Worm (Caenorhabditis elegans): ENCODE measurements around the gene pitr-5.

Gene pitr-5

DNA sequence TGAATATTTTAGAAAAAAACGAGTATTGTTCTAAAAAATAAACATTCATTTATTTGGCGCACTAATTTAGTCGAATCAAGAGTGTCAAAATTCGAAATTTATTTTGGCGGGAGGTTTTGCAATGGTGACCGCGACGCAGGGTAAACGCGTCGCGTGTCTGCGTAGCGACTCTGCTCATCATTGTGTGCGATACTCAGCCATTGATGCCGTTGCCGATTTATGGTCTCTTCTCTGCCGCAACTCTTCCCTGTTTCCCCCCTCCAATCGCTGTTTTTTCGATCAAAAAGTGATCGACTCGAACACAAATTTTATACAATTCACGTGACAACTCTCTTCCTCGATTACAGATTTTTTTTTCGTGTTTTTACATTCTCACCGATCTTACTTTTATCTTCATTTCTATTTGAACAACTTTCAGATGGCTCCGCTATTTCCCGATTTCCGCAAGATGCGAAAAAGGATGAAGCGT is 11.9 kb downstream of the pitr-5 start, which contains the start of gene F09G2.2:
Gene F09G2.2, plus strand, starts transcription at position 419 of the 469 bp plus-strand sequence.
- TF ChIP-seq tra-4 (tag; optimal IDR thresholded peaks at IDR 0.05) (no peak), ets-7 (tag; optimal IDR thresholded peaks at IDR 0.05) (no peak), scrt-1 (GFP tag; IDR thresholded peaks at IDR 0.05) (no peak), ceh-36 (tag; optimal IDR thresholded peaks at IDR 0.05) (no peak), hmbx-1 (tag; optimal IDR thresholded peaks at IDR 0.05) (no peak), F13C5.2 (tag; optimal IDR thresholded peaks at IDR 0.05) (peak; percentile 59), pes-1 (GFP tag; IDR thresholded peaks at IDR 0.05) (no peak), tbx-37 (GFP tag; conservative IDR thresholded peaks at IDR 0.05) (no peak), tbx-11 (GFP tag; IDR thresholded peaks at IDR 0.05) (no peak), flt-1 (GFP tag; IDR thresholded peaks at IDR 0.05) (0 out of 2 replicates have a peak, but pooled peaks have one; percentile 12), hnd-1 (tag; optimal IDR thresholded peaks at IDR 0.05) (no peak), hmg-4 (GFP tag; optimal IDR thresholded peaks at IDR 0.05) (peak; percentile 19), ceh-13 (GFP tag; optimal IDR thresholded peaks at IDR 0.05) (no peak), B0310.2 (tag; optimal IDR thresholded peaks at IDR 0.05) (no peak), aly-1 (tag; optimal IDR thresholded peaks at IDR 0.05) (no peak)

DNA sequence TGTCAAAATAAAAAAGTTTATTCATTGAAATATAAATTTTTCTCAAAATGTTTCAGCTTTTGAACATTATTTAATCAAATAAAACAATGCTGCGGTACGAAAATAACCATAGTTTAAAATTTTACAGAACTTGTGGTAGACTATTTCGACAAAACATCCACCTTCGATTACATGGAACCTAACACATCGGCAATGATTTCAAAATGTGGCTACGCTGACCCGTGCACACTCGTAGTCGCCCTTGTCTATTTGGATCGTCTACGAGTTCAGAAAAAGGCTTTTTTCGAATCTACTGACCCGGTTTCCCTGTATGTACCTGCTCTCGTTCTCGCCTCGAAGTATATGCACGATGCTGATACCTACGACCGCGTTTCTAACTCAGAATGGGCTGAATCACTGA is 12.4 kb downstream of the pitr-5 start:
- TF ChIP-seq pes-1 (GFP tag; IDR thresholded peaks at IDR 0.05) (no peak), F13C5.2 (tag; optimal IDR thresholded peaks at IDR 0.05) (no peak), hmg-4 (GFP tag; optimal IDR thresholded peaks at IDR 0.05) (no peak), ceh-36 (tag; optimal IDR thresholded peaks at IDR 0.05) (no peak), ets-7 (tag; optimal IDR thresholded peaks at IDR 0.05) (no peak), sea-1 (GFP tag; conservative IDR thresholded peaks at IDR 0.05) (no peak), B0310.2 (tag; optimal IDR thresholded peaks at IDR 0.05) (no peak), tbx-11 (GFP tag; IDR thresholded peaks at IDR 0.05) (no peak), aly-1 (tag; optimal IDR thresholded peaks at IDR 0.05) (no peak), ceh-13 (GFP tag; optimal IDR thresholded peaks at IDR 0.05) (no peak), hmbx-1 (tag; optimal IDR thresholded peaks at IDR 0.05) (no peak), hnd-1 (tag; optimal IDR thresholded peaks at IDR 0.05) (no peak), scrt-1 (GFP tag; IDR thresholded peaks at IDR 0.05) (no peak), ama-1 (optimal IDR thresholded peaks at IDR 0.05) (no peak), flt-1 (GFP tag; IDR thresholded peaks at IDR 0.05) (no peak), tra-4 (tag; optimal IDR thresholded peaks at IDR 0.05) (no peak), tbx-37 (GFP tag; conservative IDR thresholded peaks at IDR 0.05) (no peak)

DNA sequence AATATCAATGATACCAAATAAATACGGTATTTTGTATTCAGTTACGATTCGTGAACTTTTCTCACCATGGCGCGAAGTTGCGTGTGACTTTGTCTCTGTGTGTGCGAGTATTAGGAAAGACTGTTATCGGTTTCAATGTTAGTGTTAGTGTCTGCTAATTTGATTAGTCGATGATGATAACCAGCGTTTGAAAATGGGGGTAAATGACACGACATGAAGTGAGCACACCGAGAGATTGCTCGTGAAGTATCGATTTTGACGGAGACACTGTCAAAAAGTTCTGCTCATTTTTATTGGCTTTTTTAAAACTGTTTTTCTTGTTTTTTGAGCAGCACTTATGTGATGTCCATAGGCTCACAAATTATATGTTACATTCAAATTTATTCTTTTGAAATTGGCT is 13.8 kb downstream of the pitr-5 start:
- TF ChIP-seq sea-1 (GFP tag; conservative IDR thresholded peaks at IDR 0.05) (no peak), ama-1 (optimal IDR thresholded peaks at IDR 0.05) (peak; percentile 21)

DNA sequence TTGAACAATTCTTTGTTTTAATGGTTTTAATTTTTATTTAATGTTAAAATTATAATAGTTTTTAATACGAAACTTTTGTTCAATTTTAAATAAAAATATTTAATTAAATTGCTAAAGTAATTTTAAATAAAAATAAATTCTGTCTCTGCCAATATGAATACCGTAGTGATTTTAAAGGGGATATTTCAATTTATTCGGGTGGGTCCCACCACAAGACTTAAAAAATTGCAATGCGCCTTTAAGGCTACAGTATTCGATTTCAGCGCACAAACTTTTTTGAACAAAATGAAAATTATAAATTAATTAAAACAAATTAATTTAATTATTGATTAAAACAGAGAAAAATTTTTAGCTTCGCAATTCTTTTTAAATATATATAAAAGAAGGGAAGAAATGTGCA is 14.4 kb downstream of the pitr-5 start:
- no peak for TF ChIP-seq tbx-11 (GFP tag; IDR thresholded peaks at IDR 0.05)
- no peak for TF ChIP-seq sea-1 (GFP tag; conservative IDR thresholded peaks at IDR 0.05)
- TF ChIP-seq scrt-1 (GFP tag; IDR thresholded peaks at IDR 0.05) = no peak
- no peak for TF ChIP-seq ceh-13 (GFP tag; optimal IDR thresholded peaks at IDR 0.05)
- TF ChIP-seq hmg-4 (GFP tag; optimal IDR thresholded peaks at IDR 0.05) = no peak
- TF ChIP-seq F13C5.2 (tag; optimal IDR thresholded peaks at IDR 0.05) = no peak

DNA sequence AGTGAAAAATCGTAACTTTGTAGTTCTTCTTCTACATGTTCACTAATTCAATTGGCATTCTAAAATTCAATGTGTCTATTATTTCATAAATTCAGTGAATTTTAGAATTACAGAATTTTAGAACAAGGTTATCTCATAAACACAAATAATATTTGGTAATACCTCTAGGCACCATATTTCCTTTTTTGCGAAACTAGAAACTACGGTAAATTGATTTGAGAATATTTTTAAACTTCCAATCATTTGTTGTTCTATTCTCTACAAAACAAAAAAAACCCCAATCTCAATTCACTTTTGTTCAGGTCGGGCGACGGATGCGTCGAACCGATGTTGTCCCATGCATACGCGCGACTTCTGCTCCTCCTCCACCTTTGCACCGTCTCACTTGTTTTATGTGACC is 15.3 kb downstream of the pitr-5 start, which contains the start of gene F09G2.1:
Gene F09G2.1, plus strand, starts transcription at position 301 of the 400 bp plus-strand sequence.
- TF ChIP-seq flt-1 (GFP tag; IDR thresholded peaks at IDR 0.05) (no peak), ama-1 (optimal IDR thresholded peaks at IDR 0.05) (no peak), pes-1 (GFP tag; IDR thresholded peaks at IDR 0.05) (no peak), tbx-11 (GFP tag; IDR thresholded peaks at IDR 0.05) (no peak), ceh-36 (tag; optimal IDR thresholded peaks at IDR 0.05) (no peak)

DNA sequence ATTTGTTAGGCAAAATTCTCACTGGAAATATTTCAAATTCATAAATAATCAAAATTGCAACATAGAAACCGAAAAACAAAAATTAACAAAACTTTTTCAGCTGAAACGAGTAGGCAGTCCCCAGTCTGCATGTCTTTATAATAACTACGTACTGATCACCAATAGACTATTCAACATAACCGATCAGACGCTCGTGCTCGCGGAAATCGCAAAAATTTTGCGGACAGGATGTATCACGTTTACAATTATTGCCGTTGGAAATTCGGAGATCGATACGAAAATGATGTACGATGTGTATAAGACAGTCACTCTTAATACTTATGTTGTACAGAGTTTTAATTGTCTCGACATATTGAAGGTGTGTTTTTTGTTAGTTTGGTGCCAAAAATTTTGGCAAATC is 16.7 kb downstream of the pitr-5 start:
- no peak for TF ChIP-seq tbx-11 (GFP tag; IDR thresholded peaks at IDR 0.05)
- TF ChIP-seq scrt-1 (GFP tag; IDR thresholded peaks at IDR 0.05) = no peak
- TF ChIP-seq ceh-36 (tag; optimal IDR thresholded peaks at IDR 0.05) = no peak
- TF ChIP-seq pes-1 (GFP tag; IDR thresholded peaks at IDR 0.05) = no peak
- no peak for TF ChIP-seq ama-1 (optimal IDR thresholded peaks at IDR 0.05)
- TF ChIP-seq tra-4 (tag; optimal IDR thresholded peaks at IDR 0.05) = no peak
- no peak for TF ChIP-seq hmg-4 (GFP tag; optimal IDR thresholded peaks at IDR 0.05)
- TF ChIP-seq tbx-37 (GFP tag; conservative IDR thresholded peaks at IDR 0.05) = no peak
- TF ChIP-seq ets-7 (tag; optimal IDR thresholded peaks at IDR 0.05) = no peak
- TF ChIP-seq ceh-13 (GFP tag; optimal IDR thresholded peaks at IDR 0.05) = no peak
- TF ChIP-seq hnd-1 (tag; optimal IDR thresholded peaks at IDR 0.05) = no peak
- TF ChIP-seq flt-1 (GFP tag; IDR thresholded peaks at IDR 0.05) = no peak
- TF ChIP-seq sea-1 (GFP tag; conservative IDR thresholded peaks at IDR 0.05) = no peak
- no peak for TF ChIP-seq B0310.2 (tag; optimal IDR thresholded peaks at IDR 0.05)
- no peak for TF ChIP-seq F13C5.2 (tag; optimal IDR thresholded peaks at IDR 0.05)
- no peak for TF ChIP-seq hmbx-1 (tag; optimal IDR thresholded peaks at IDR 0.05)
- no peak for TF ChIP-seq aly-1 (tag; optimal IDR thresholded peaks at IDR 0.05)

DNA sequence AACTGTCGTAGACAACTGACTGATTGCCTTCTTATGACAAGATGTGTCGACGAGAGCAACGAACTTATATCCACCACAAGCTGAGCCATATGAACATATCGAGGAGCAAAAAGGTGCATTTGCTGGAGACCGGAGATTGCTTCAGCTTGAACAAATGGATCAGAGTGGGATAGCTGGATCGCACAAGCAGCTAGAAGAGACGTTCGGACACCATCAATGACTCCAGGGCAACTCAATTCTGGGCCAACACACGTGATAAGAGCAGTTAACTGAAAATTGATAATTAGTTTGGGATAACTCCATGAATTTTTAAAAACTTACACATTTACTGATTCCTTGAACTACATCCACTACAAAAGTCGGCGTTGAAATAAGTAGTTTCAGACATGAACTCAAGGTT is 24.4 kb downstream of the pitr-5 start:
- no peak for TF ChIP-seq sea-1 (GFP tag; conservative IDR thresholded peaks at IDR 0.05)
- TF ChIP-seq hmbx-1 (tag; optimal IDR thresholded peaks at IDR 0.05) = no peak
- TF ChIP-seq ets-7 (tag; optimal IDR thresholded peaks at IDR 0.05) = no peak
- no peak for TF ChIP-seq tbx-37 (GFP tag; conservative IDR thresholded peaks at IDR 0.05)
- no peak for TF ChIP-seq ama-1 (optimal IDR thresholded peaks at IDR 0.05)
- no peak for TF ChIP-seq aly-1 (tag; optimal IDR thresholded peaks at IDR 0.05)
- no peak for TF ChIP-seq scrt-1 (GFP tag; IDR thresholded peaks at IDR 0.05)
- TF ChIP-seq F13C5.2 (tag; optimal IDR thresholded peaks at IDR 0.05) = no peak
- TF ChIP-seq hmg-4 (GFP tag; optimal IDR thresholded peaks at IDR 0.05) = no peak
- no peak for TF ChIP-seq ceh-36 (tag; optimal IDR thresholded peaks at IDR 0.05)
- TF ChIP-seq pes-1 (GFP tag; IDR thresholded peaks at IDR 0.05) = no peak
- TF ChIP-seq ceh-13 (GFP tag; optimal IDR thresholded peaks at IDR 0.05) = no peak
- no peak for TF ChIP-seq tbx-11 (GFP tag; IDR thresholded peaks at IDR 0.05)

DNA sequence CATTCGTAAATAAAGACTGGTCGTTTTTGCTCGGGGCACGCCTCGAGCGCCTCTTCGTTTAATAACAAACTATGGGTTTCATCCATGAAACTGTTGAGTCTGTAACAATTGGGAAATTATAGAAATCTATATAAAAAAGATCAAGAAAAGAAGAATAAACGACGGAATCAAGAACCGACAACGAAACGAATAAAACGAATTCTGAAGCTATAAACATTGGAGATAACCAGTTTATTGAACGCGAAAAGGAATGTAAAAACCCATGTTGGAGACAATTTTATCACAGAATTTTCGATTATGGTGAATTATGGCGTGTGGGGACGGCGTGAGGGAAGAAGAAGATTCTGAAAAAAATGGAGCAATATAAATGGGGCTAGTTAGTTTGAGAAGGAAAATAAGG is 30.2 kb downstream of the pitr-5 start, which contains the start of gene soap-1:
Gene soap-1, minus strand, starts transcription at position 101 of the 400 bp plus-strand sequence.
- no peak for TF ChIP-seq ets-7 (tag; optimal IDR thresholded peaks at IDR 0.05)
- no peak for TF ChIP-seq F13C5.2 (tag; optimal IDR thresholded peaks at IDR 0.05)
- TF ChIP-seq pes-1 (GFP tag; IDR thresholded peaks at IDR 0.05) = no peak
- no peak for TF ChIP-seq tbx-37 (GFP tag; conservative IDR thresholded peaks at IDR 0.05)
- TF ChIP-seq sea-1 (GFP tag; conservative IDR thresholded peaks at IDR 0.05) = no peak
- TF ChIP-seq tra-4 (tag; optimal IDR thresholded peaks at IDR 0.05) = no peak
- no peak for TF ChIP-seq hnd-1 (tag; optimal IDR thresholded peaks at IDR 0.05)
- no peak for TF ChIP-seq ama-1 (optimal IDR thresholded peaks at IDR 0.05)
- no peak for TF ChIP-seq ceh-36 (tag; optimal IDR thresholded peaks at IDR 0.05)
- TF ChIP-seq B0310.2 (tag; optimal IDR thresholded peaks at IDR 0.05) = no peak
- TF ChIP-seq flt-1 (GFP tag; IDR thresholded peaks at IDR 0.05) = no peak
- TF ChIP-seq scrt-1 (GFP tag; IDR thresholded peaks at IDR 0.05) = no peak
- TF ChIP-seq aly-1 (tag; optimal IDR thresholded peaks at IDR 0.05) = no peak
